Worm (Caenorhabditis elegans): ENCODE measurements around the gene txt-13.

The txt-13 gene

DNA sequence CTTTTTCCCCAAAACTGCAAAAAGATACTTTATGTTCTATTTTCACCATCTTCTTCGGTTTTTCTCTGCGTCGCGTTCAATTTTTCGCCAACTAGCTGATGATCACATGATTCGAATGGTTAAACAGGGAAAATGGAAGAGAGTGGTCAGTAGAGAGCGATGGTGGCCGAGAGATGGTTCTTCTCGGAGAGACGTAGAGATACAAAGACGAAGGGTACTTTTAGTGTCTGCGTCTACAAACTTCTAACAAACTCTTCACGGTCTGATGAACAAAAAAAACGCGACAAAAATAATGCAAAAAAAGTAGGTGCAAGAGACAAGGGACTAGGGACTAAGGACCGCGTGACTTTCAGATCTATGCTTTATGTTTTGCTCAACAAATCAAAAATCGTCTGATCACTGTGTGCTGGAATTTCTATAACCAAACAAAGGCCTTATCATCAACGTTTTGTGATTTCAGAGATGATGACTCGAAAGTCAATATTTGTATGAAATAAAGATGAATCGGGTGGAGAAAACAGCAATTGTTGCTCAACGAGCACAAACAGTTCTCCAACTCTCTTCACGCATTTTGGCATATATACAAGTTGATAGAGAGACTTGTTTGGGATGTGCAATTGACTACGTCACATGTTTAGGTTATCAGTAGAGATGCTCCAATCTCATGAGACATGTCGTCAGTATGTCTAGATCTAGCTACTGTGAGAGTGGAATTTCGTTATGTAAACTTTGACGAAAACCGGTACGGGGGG, 18.2 kb upstream of the txt-13 start:
- TF ChIP-seq blmp-1 (tag; optimal IDR thresholded peaks at IDR 0.05; ENCODE audit: insufficient read depth): peak; percentile 68
- peak; percentile 53 for TF ChIP-seq skn-1 (tag; optimal IDR thresholded peaks at IDR 0.05)
- peak; percentile 97 for TF ChIP-seq nhr-21 (tag; optimal IDR thresholded peaks at IDR 0.05)
- no peak for TF ChIP-seq lin-39 (tag; optimal IDR thresholded peaks at IDR 0.05)
- peak; percentile 61 for TF ChIP-seq snpc-4 (tag; optimal IDR thresholded peaks at IDR 0.05)
- no peak for TF ChIP-seq R02D3.7 (tag; optimal IDR thresholded peaks at IDR 0.05)
- no peak for TF ChIP-seq nhr-11 (tag; optimal IDR thresholded peaks at IDR 0.05)
- no peak for TF ChIP-seq ztf-11 (tag; optimal IDR thresholded peaks at IDR 0.05)
- TF ChIP-seq elt-1 (tag; optimal IDR thresholded peaks at IDR 0.05): no peak
- TF ChIP-seq F13H6.1 (tag; optimal IDR thresholded peaks at IDR 0.05): peak; percentile 95
- peak; percentile 61 for TF ChIP-seq unc-62 (GFP tag; optimal IDR thresholded peaks at IDR 0.05)
- TF ChIP-seq unc-39 (tag; optimal IDR thresholded peaks at IDR 0.05): no peak
- peak; percentile 88 for TF ChIP-seq fos-1 (tag; optimal IDR thresholded peaks at IDR 0.05)
- peak; percentile 97 for TF ChIP-seq ztf-4 (tag; optimal IDR thresholded peaks at IDR 0.05)
- peak; percentile 70 for TF ChIP-seq mab-5 (tag; optimal IDR thresholded peaks at IDR 0.05)
- TF ChIP-seq ztf-1 (GFP tag; conservative IDR thresholded peaks at IDR 0.05): no peak
- TF ChIP-seq egl-27 (tag; optimal IDR thresholded peaks at IDR 0.05): peak; percentile 88
- peak; percentile 98 for TF ChIP-seq sma-9 (GFP tag; optimal IDR thresholded peaks at IDR 0.05)
- no peak for TF ChIP-seq sma-9 (tag; optimal IDR thresholded peaks at IDR 0.05)
- TF ChIP-seq lin-13 (GFP tag; optimal IDR thresholded peaks at IDR 0.05): peak; percentile 84
- TF ChIP-seq sem-4 (tag; optimal IDR thresholded peaks at IDR 0.05): peak; percentile 96
- peak; percentile 69 for TF ChIP-seq zag-1 (tag; optimal IDR thresholded peaks at IDR 0.05)
- TF ChIP-seq crh-2 (tag; optimal IDR thresholded peaks at IDR 0.05): peak; percentile 98
- TF ChIP-seq Y55F3AM.14 (GFP tag; optimal IDR thresholded peaks at IDR 0.05): peak; percentile 78
- TF ChIP-seq mdl-1 (tag; optimal IDR thresholded peaks at IDR 0.05): peak; percentile 84 to 92
- TF ChIP-seq nhr-77 (tag; optimal IDR thresholded peaks at IDR 0.05): peak; percentile 19
- TF ChIP-seq nhr-237 (tag; optimal IDR thresholded peaks at IDR 0.05): no peak
- TF ChIP-seq C34F6.9 (tag; optimal IDR thresholded peaks at IDR 0.05): peak; percentile 98
- peak; percentile 41 for TF ChIP-seq nhr-12 (tag; optimal IDR thresholded peaks at IDR 0.05)
- no peak for TF ChIP-seq nhr-23 (tag; optimal IDR thresholded peaks at IDR 0.05)
- peak; percentile 93 for TF ChIP-seq unc-55 (GFP tag; optimal IDR thresholded peaks at IDR 0.05)
- peak; percentile 87 for TF ChIP-seq gmeb-1 (tag; optimal IDR thresholded peaks at IDR 0.05)
- TF ChIP-seq nhr-129 (tag; optimal IDR thresholded peaks at IDR 0.05): peak; percentile 97
- TF ChIP-seq mbf-1 (tag; optimal IDR thresholded peaks at IDR 0.05): no peak
- no peak for TF ChIP-seq peb-1 (tag; optimal IDR thresholded peaks at IDR 0.05)
- TF ChIP-seq elt-3 (tag; optimal IDR thresholded peaks at IDR 0.05): no peak
- TF ChIP-seq nhr-25 (tag; optimal IDR thresholded peaks at IDR 0.05): peak; percentile 98
- TF ChIP-seq sma-3 (GFP tag; optimal IDR thresholded peaks at IDR 0.05): peak; percentile 97
- peak; percentile 88 for TF ChIP-seq lin-11 (tag; optimal IDR thresholded peaks at IDR 0.05)
- peak; percentile 10 for TF ChIP-seq nhr-10 (tag; optimal IDR thresholded peaks at IDR 0.05)
- peak; percentile 75 to 94 for TF ChIP-seq lsy-2 (tag; optimal IDR thresholded peaks at IDR 0.05)
- peak; percentile 92 for TF ChIP-seq ama-1 (optimal IDR thresholded peaks at IDR 0.05)
- TF ChIP-seq dmd-4 (tag; optimal IDR thresholded peaks at IDR 0.05): no peak
- no peak for TF ChIP-seq ZK546.5 (tag; optimal IDR thresholded peaks at IDR 0.05)
- no peak for TF ChIP-seq aly-2 (tag; optimal IDR thresholded peaks at IDR 0.05)
- peak; percentile 83 for TF ChIP-seq ceh-16 (tag; optimal IDR thresholded peaks at IDR 0.05)
- peak; percentile 1 for TF ChIP-seq ceh-82 (tag; optimal IDR thresholded peaks at IDR 0.05)
- no peak for TF ChIP-seq alr-1 (tag; optimal IDR thresholded peaks at IDR 0.05)
- peak; percentile 96 for TF ChIP-seq nhr-6 (tag; optimal IDR thresholded peaks at IDR 0.05)

Measured in whole organism, L2 larva.